Fruit fly (Drosophila melanogaster): Measurements from ENCODE around the gene x16.

x16 gene

DNA sequence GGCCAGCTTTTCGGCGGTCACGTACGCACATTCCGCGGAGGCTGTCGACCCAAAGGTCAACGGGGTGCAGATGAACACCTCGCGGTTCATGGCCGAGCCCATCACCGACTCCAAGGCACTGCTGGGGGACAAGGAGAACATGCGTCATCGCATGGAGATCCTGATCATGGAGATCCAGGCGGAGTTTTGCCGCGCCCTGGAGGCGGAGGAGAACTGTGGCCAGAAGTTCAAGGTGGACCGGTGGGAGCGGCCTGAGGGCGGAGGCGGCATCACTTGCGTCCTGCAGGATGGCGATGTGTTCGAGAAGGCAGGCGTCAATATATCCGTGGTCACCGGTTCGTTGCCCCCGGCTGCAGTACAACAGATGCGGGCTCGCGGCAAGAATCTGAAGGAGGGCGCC is 44.6 kb upstream of the x16 start (continued):
- TF ChIP-seq esg (GFP tag; conservative IDR thresholded peaks at IDR 0.05), result no peak
- TF ChIP-seq CG31441 (GFP tag; IDR thresholded peaks at IDR 0.05), result no peak
- no peak for TF ChIP-seq Poxn (GFP tag; IDR thresholded peaks at IDR 0.05)
- no peak for TF ChIP-seq kay (GFP tag; optimal IDR thresholded peaks at IDR 0.05)
- TF ChIP-seq emc (GFP tag; optimal IDR thresholded peaks at IDR 0.05), result no peak
- TF ChIP-seq HLH4C (GFP tag; IDR thresholded peaks at IDR 0.05; ENCODE audit: partially characterized antibody), result no peak
- TF ChIP-seq pros (GFP tag; optimal IDR thresholded peaks at IDR 0.05), result no peak
- TF ChIP-seq Atf-2 (GFP tag; optimal IDR thresholded peaks at IDR 0.05), result no peak
- no peak for TF ChIP-seq CG15479 (GFP tag; optimal IDR thresholded peaks at IDR 0.05)
- no peak for TF ChIP-seq Dp (GFP tag; optimal IDR thresholded peaks at IDR 0.05)
- TF ChIP-seq CG6254 (GFP tag; optimal IDR thresholded peaks at IDR 0.05), result no peak
- TF ChIP-seq psq (GFP tag; optimal IDR thresholded peaks at IDR 0.05), result no peak
- TF ChIP-seq Camta (GFP tag; optimal IDR thresholded peaks at IDR 0.05), result no peak
- TF ChIP-seq YL-1 (GFP tag; optimal IDR thresholded peaks at IDR 0.05), result no peak
- TF ChIP-seq CG1647 (GFP tag; optimal IDR thresholded peaks at IDR 0.05), result no peak
- TF ChIP-seq Med (GFP tag), result peak; percentile 39
- peak; percentile 1 for TF ChIP-seq sens (GFP tag)
- TF ChIP-seq CG33213 (GFP tag; optimal IDR thresholded peaks at IDR 0.05), result no peak
- TF ChIP-seq nerfin-1 (tag; optimal IDR thresholded peaks at IDR 0.05), result no peak
- TF ChIP-seq H15 (GFP tag; IDR thresholded peaks at IDR 0.05), result no peak
- TF ChIP-seq Ets65A (GFP tag), result peak; percentile 82
- no peak for TF ChIP-seq CG8089 (GFP tag; optimal IDR thresholded peaks at IDR 0.05)
- TF ChIP-seq mirr (GFP tag; optimal IDR thresholded peaks at IDR 0.05), result no peak
- no peak for TF ChIP-seq CG15601 (tag; optimal IDR thresholded peaks at IDR 0.05)
- TF ChIP-seq CG34422 (GFP tag; IDR thresholded peaks at IDR 0.05), result no peak
- peak; percentile 28 for TF ChIP-seq MESR4 (GFP tag; optimal IDR thresholded peaks at IDR 0.05)
- TF ChIP-seq CkIIα-i1 (GFP tag; IDR thresholded peaks at IDR 0.05), result no peak
- TF ChIP-seq ase (GFP tag; IDR thresholded peaks at IDR 0.05), result no peak
- TF ChIP-seq CG42726 (GFP tag; IDR thresholded peaks at IDR 0.05; ENCODE audit: partially characterized antibody), result 0 out of 2 replicates have a peak, but pooled peaks have one; percentile 54
- no peak for TF ChIP-seq Tbp (GFP tag; optimal IDR thresholded peaks at IDR 0.05)

DNA sequence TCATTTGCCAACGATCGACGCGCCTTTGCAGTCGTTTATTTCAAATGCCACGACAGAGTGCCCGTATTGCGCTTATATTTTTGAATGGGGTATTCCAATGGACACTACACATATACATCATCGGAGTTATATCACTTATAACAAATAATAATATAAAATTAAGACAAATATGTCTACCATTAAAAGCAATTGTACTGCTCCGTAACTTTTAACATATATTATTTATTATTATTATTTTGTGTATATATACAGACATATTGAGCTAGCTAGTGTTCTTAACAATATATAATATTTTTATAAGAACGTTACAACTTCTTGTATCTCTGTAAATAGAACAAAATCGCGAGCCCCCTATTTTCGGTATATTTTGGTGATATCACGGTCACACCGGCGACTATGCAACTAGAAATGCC is 44.0 kb upstream of the x16 start, which contains the start of the genes sip2 and Coprox:
TSS of gene sip2 (minus strand) at position 53 of the 413 bp plus-strand sequence.
TSS of gene Coprox (plus strand) at position 400 of the 413 bp plus-strand sequence.
- TF ChIP-seq CG18262 (tag; optimal IDR thresholded peaks at IDR 0.05) (peak; percentile 82), CG8944 (GFP tag; optimal IDR thresholded peaks at IDR 0.05) (no peak), CG9215 (GFP tag; IDR thresholded peaks at IDR 0.05) (peak; percentile 46), wdn (GFP tag; IDR thresholded peaks at IDR 0.05) (0 out of 2 replicates have a peak, but pooled peaks have one; percentile 17), CG33557 (GFP tag; optimal IDR thresholded peaks at IDR 0.05) (peak; percentile 62), CG15269 (tag; optimal IDR thresholded peaks at IDR 0.05) (no peak), Atf3 (GFP tag; optimal IDR thresholded peaks at IDR 0.05) (no peak), CrebB (tag; optimal IDR thresholded peaks at IDR 0.05) (peak; percentile 50), crc (GFP tag; optimal IDR thresholded peaks at IDR 0.05) (no peak), CG12299 (tag; optimal IDR thresholded peaks at IDR 0.05) (peak; percentile 69), sisA (GFP tag; IDR thresholded peaks at IDR 0.05) (peak; percentile 43; the same call in 1 of the 2 replicates), insv (GFP tag; optimal IDR thresholded peaks at IDR 0.05) (peak in 1 of 2 experiments; percentile 27), HmgD (GFP tag; optimal IDR thresholded peaks at IDR 0.05) (no peak), CG11456 (GFP tag; IDR thresholded peaks at IDR 0.05) (0 out of 3 replicates have a peak, but pooled peaks have one; percentile 20), chinmo (GFP tag; IDR thresholded peaks at IDR 0.05; ENCODE audit: partially characterized antibody) (0 out of 4 replicates have a peak, but pooled peaks have one; percentile 22), Rfx (GFP tag; IDR thresholded peaks at IDR 0.05) (peak; percentile 62), p53 (GFP tag; optimal IDR thresholded peaks at IDR 0.05) (no peak), Camta (GFP tag; optimal IDR thresholded peaks at IDR 0.05) (no peak), pum (GFP tag; optimal IDR thresholded peaks at IDR 0.05) (no peak), gfzf (GFP tag; optimal IDR thresholded peaks at IDR 0.05) (peak; percentile 49), B-H1 (GFP tag; IDR thresholded peaks at IDR 0.05) (no peak; the same call in 2 of the 3 replicates), CG3726 (GFP tag; IDR thresholded peaks at IDR 0.05) (no peak), Ada2b (GFP tag; IDR thresholded peaks at IDR 0.05) (no peak; the same call in 1 of the 2 replicates), CG7357 (GFP tag; IDR thresholded peaks at IDR 0.05) (no peak), cad (GFP tag; optimal IDR thresholded peaks at IDR 0.05) (no peak)

Measured in whole organism, embryonic.